Worm (Caenorhabditis elegans) whole organism, young adult: ENCODE results near the gene C18H9.5.

Experiments used
- cebp-1 ChIP-seq, 2 experiments: fragments of 200-800 bp in 1 of 2; sonication (Bioruptor generic) in 1 of 2; sonication (generic microtip) in 1 of 2; IDR thresholded peaks in 1 of 2; optimal IDR thresholded peaks in 1 of 2; 2 replicates each; pipeline versions ENCODE4 v1.3.6 to Lab custom; 2017 to 2022; ENCODE audit warnings: missing compliant biosample characterization in 2 of 2, missing genetic modification characterization in 2 of 2, mild to moderate bottlenecking in 1 of 2, missing genetic modification reagents in 1 of 2, moderate library complexity in 1 of 2
- madf-3 ChIP-seq: fragments of 200-800 bp; sonication (Bioruptor generic); IDR thresholded peaks from 2 replicates; pipeline ENCODE4 v1.3.6; 2022; ENCODE audit warnings: missing genetic modification reagents, missing genetic modification characterization, missing compliant biosample characterization
- ztf-3 ChIP-seq: fragments of 200-800 bp; sonication (Bioruptor generic); optimal IDR thresholded peaks from 2 replicates; lab custom pipeline; 2018; ENCODE audit warnings: mild to moderate bottlenecking, missing genetic modification characterization, missing compliant biosample characterization

DNA sequence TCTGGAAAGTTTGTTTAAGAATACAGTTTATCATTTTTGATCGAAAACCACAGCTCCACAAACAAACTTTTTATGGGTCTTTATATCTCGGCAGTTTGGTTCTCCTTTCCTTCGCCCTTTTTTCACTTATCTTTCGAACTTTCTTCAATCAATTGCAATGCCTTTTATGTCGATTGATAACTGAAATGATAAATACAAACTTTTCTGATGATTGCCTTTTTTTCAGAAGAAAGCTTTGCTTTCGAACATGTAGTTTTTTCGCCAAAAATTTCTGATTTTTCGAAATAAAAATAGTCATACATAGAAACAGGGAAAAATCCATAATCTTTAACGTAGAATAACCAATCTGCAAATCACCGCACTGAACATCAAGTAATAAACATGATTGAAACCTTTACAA, 34.2 kb downstream of the C18H9.5 start, which contains the start of gene T19D12.2:
- TF ChIP-seq cebp-1 (GFP tag; IDR thresholded peaks at IDR 0.05; lab: Robert Waterston, UW), result no peak
- TF ChIP-seq cebp-1 (tag; optimal IDR thresholded peaks at IDR 0.05; lab: Kevin White, UChicago), result no peak
- no peak for TF ChIP-seq madf-3 (GFP tag; lab: Robert Waterston, UW)
- TF ChIP-seq ztf-3 (GFP tag; lab: Kevin White, UChicago), result no peak
